Fruit fly (Drosophila melanogaster): ENCODE measurements around the gene aay.

aay gene

DNA sequence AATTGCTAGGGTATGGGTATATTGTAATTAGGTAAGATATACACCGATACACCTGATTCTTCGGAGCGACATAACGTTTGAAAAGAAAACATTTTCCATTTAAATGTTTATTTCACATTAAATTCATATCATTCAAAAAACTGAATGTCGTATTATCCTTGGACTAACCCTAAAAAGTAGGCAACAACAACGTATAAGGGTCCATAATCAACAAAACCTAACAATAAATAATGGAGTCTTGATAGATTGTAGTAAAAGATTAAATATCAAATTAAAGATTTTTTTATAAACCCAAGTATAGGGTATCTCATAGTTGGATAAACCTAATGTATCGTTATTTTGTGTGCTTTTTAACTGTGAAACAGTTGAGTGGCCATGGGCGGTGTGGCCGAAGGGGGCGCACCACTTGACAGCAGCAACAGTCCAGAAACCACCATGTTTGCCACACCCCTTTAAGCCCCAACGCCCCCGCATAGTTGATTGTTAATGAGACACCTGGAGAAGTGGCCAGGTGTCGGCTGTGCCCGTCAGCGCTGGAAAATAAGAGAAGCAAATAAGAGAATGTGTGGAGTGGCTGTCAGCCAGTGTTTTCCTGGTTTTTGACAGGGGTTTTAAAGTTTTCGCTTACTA is 45.3 kb downstream of the aay start (continued):
- TF ChIP-seq grau (tag; optimal IDR thresholded peaks at IDR 0.05) (peak; percentile 34), Oli (tag; optimal IDR thresholded peaks at IDR 0.05) (peak; percentile 31), CG1647 (GFP tag; optimal IDR thresholded peaks at IDR 0.05) (no peak), CG11093 (GFP tag; IDR thresholded peaks at IDR 0.05) (no peak), Myb (GFP tag; optimal IDR thresholded peaks at IDR 0.05) (no peak), Neu2 (GFP tag; optimal IDR thresholded peaks at IDR 0.05; ENCODE audit: borderline replicate concordance) (no peak), knrl (GFP tag; IDR thresholded peaks at IDR 0.05; ENCODE audit: partially characterized antibody) (no peak), lbe (GFP tag; optimal IDR thresholded peaks at IDR 0.05) (no peak), CG32767 (GFP tag; IDR thresholded peaks at IDR 0.05) (no peak), CG7987 (GFP tag; optimal IDR thresholded peaks at IDR 0.05) (no peak), jumu (GFP tag; optimal IDR thresholded peaks at IDR 0.05) (no peak), Rfx (GFP tag; IDR thresholded peaks at IDR 0.05) (no peak), btn (GFP tag; optimal IDR thresholded peaks at IDR 0.05) (no peak), otp (GFP tag; IDR thresholded peaks at IDR 0.05) (no peak), scrt (GFP tag; optimal IDR thresholded peaks at IDR 0.05) (peak; percentile 11), onecut (GFP tag; IDR thresholded peaks at IDR 0.05) (no peak), E2f2 (GFP tag; IDR thresholded peaks at IDR 0.05) (no peak), gcm2 (GFP tag; optimal IDR thresholded peaks at IDR 0.05) (no peak), D19B (GFP tag; optimal IDR thresholded peaks at IDR 0.05) (peak; percentile 76), sqz (GFP tag; optimal IDR thresholded peaks at IDR 0.05) (no peak), Awh (GFP tag; IDR thresholded peaks at IDR 0.05) (no peak), CG32532 (GFP tag; IDR thresholded peaks at IDR 0.05) (no peak; the same call in 1 of the 2 replicates), pnt (GFP tag; optimal IDR thresholded peaks at IDR 0.05) (no peak), CG10959 (GFP tag; IDR thresholded peaks at IDR 0.05) (no peak), CG12219 (GFP tag; optimal IDR thresholded peaks at IDR 0.05) (no peak), abd-A (tag; optimal IDR thresholded peaks at IDR 0.05) (no peak), BtbVII (GFP tag; optimal IDR thresholded peaks at IDR 0.05) (no peak), salm (tag; optimal IDR thresholded peaks at IDR 0.05) (no peak), Pdp1 (GFP tag; optimal IDR thresholded peaks at IDR 0.05) (no peak), psq (GFP tag; optimal IDR thresholded peaks at IDR 0.05) (no peak), bsh (GFP tag; optimal IDR thresholded peaks at IDR 0.05) (peak in 1 of 2 experiments; percentile 32), CG17802 (tag; optimal IDR thresholded peaks at IDR 0.05) (no peak), Sry-β (GFP tag; optimal IDR thresholded peaks at IDR 0.05) (no peak), hkb (optimal IDR thresholded peaks at IDR 0.05) (no peak), hkb (GFP tag; IDR thresholded peaks at IDR 0.05) (no peak; the same call in 1 of the 2 replicates), CG4404 (GFP tag; IDR thresholded peaks at IDR 0.05) (no peak), CG42726 (GFP tag; IDR thresholded peaks at IDR 0.05; ENCODE audit: partially characterized antibody) (no peak), CG14050 (GFP tag; IDR thresholded peaks at IDR 0.05) (no peak), CG3407 (GFP tag; optimal IDR thresholded peaks at IDR 0.05) (no peak), CG10543 (GFP tag; optimal IDR thresholded peaks at IDR 0.05) (no peak), D19A (tag; optimal IDR thresholded peaks at IDR 0.05) (peak; percentile 74), fd102C (GFP tag; optimal IDR thresholded peaks at IDR 0.05) (no peak), dimm (GFP tag; IDR thresholded peaks at IDR 0.05) (no peak), CG14860 (GFP tag; IDR thresholded peaks at IDR 0.05; ENCODE audit: partially characterized antibody) (no peak), CG6765 (GFP tag; optimal IDR thresholded peaks at IDR 0.05) (no peak), CG5245 (GFP tag; optimal IDR thresholded peaks at IDR 0.05) (no peak), D (optimal IDR thresholded peaks at IDR 0.05) (no peak), D (GFP tag; optimal IDR thresholded peaks at IDR 0.05) (peak; percentile 34), Poxn (GFP tag; IDR thresholded peaks at IDR 0.05) (no peak), CG6254 (GFP tag; optimal IDR thresholded peaks at IDR 0.05) (no peak), CG3281 (GFP tag; optimal IDR thresholded peaks at IDR 0.05) (peak; percentile 51)

All from whole organism, embryonic.